Worm (Caenorhabditis elegans): Measurements from ENCODE around the gene T07F8.1.

DNA sequence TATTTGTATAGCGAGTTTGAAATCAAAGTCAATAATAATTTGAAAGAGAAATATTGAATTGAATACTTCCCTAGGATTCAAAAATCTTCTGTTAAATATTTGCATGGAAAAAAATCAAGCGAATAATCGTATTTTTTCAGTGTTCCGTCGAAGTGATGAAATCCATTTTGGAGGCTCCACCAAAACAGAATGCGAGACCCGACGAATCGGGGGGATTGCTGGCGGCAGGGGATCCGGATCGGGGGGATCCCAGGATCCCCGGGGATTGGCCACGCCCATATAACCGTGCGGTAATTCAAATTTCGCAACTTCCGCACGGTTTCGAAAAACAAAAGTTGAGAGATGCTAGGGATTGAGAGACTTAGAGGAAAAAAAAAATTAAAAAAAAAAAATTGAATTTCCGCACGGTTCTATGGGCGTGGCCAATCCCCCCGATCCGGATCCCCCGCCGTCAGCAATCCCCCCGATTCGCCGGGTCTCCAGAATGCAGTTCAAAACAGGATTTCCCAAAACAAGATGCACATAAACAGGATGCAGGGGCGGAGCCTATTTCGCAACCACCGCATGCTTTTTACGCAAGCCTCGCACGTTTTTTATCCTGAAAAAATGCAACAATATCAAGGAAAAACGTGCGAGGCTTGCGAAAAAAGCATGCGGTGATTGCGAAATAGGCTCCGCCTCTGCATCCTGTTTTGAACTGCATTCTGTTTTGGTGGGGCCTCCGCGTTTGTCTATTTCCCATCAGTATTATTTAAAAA is 25.4 kb upstream of the T07F8.1 start, which contains the start of gene F10E7.11:
- no peak for TF ChIP-seq dao-5 (tag; optimal IDR thresholded peaks at IDR 0.05)
- no peak for TF ChIP-seq W03F9.2 (tag; optimal IDR thresholded peaks at IDR 0.05)
- TF ChIP-seq him-1 (tag; optimal IDR thresholded peaks at IDR 0.05) = no peak
